Worm (Caenorhabditis elegans): ENCODE results near the gene dbn-1.

The dbn-1 gene

DNA sequence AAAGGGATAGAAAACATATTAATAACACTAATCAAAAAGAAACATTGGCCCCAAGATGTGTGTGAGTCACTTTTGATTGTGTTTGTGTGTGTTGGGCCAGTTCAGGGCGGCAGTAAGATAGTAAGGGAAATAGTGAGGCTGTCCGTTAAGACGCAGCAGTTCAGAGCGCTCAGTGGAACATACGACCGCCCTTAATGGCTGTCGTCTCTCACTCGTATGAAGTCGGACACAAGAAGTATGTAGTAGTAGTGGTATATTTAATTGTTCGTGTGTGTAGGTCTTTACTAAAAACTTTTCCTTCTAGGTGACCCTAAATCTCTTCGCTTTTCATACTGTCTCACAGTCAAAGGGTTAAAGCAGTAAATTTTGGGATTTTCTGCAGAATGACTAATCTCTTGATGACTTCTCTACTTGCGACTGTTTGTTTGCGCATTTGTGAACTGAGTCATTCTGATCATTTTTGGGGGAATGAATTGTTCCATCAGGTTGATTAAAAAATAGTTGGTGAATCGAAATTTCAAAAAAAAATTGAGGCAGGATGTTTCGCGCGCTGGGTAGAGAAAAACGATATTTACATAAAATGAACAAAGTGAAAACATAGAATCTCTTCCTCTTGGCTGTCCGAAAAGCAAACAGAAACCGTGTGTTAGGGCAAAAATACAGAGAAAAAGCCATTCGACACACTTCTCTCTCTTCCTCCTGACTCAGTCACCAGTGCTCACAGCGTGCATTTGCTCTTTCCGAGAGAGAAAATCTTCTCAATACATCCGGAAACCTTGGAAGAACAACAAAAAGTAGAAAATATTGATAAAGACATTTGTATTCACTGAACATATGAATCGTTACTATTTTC lies 1.6 kb upstream of the dbn-1 start (continued):
- TF ChIP-seq ZK546.5 (tag; optimal IDR thresholded peaks at IDR 0.05), result no peak
- peak; percentile 32 for TF ChIP-seq lin-38 (GFP tag; IDR thresholded peaks at IDR 0.05)
- no peak for TF ChIP-seq T20F7.1 (GFP tag; optimal IDR thresholded peaks at IDR 0.05)
- no peak for TF ChIP-seq nhr-11 (tag; optimal IDR thresholded peaks at IDR 0.05)
- TF ChIP-seq dmd-9 (GFP tag; IDR thresholded peaks at IDR 0.05), result no peak
- no peak for TF ChIP-seq zip-2 (tag; optimal IDR thresholded peaks at IDR 0.05)
- TF ChIP-seq F44E2.7 (GFP tag; IDR thresholded peaks at IDR 0.05), result no peak
- no peak for TF ChIP-seq unc-130 (GFP tag; optimal IDR thresholded peaks at IDR 0.05)
- no peak for TF ChIP-seq lin-29 (GFP tag; IDR thresholded peaks at IDR 0.05)
- TF ChIP-seq zfp-3 (GFP tag; conservative IDR thresholded peaks at IDR 0.05), result 0 out of 2 replicates have a peak, but pooled peaks have one; percentile 43
- no peak for TF ChIP-seq lim-7 (GFP tag; IDR thresholded peaks at IDR 0.05)
- peak; percentile 56 for TF ChIP-seq hlh-11 (tag; optimal IDR thresholded peaks at IDR 0.05)
- TF ChIP-seq nhr-77 (tag; optimal IDR thresholded peaks at IDR 0.05), result no peak
- TF ChIP-seq ceh-82 (tag; optimal IDR thresholded peaks at IDR 0.05), result no peak
- TF ChIP-seq dmd-8 (GFP tag; IDR thresholded peaks at IDR 0.05), result no peak
- TF ChIP-seq spr-1 (tag; optimal IDR thresholded peaks at IDR 0.05), result no peak
- TF ChIP-seq ceh-44 (GFP tag; IDR thresholded peaks at IDR 0.05), result no peak
- TF ChIP-seq unc-62 (GFP tag; optimal IDR thresholded peaks at IDR 0.05 in 1 of 2), result peak in 1 of 2 experiments; percentile 96
- no peak for TF ChIP-seq unc-62 (tag; optimal IDR thresholded peaks at IDR 0.05)
- peak; percentile 8 for TF ChIP-seq F10B5.3 (tag; optimal IDR thresholded peaks at IDR 0.05)
- TF ChIP-seq mes-2 (tag; optimal IDR thresholded peaks at IDR 0.05; ENCODE audit: poor library complexity, severe bottlenecking), result peak; percentile 63
- no peak for TF ChIP-seq ztf-7 (tag; optimal IDR thresholded peaks at IDR 0.05)
- TF ChIP-seq dve-1 (tag; optimal IDR thresholded peaks at IDR 0.05; ENCODE audit: insufficient read depth), result peak; percentile 54
- no peak for TF ChIP-seq unc-39 (tag; optimal IDR thresholded peaks at IDR 0.05)
- TF ChIP-seq egl-43 (GFP tag; IDR thresholded peaks at IDR 0.05), result no peak
- 0 out of 2 replicates have a peak, but pooled peaks have one; percentile 31 for TF ChIP-seq saeg-2 (GFP tag; IDR thresholded peaks at IDR 0.05)
- no peak for TF ChIP-seq nhr-76 (tag; optimal IDR thresholded peaks at IDR 0.05)
- TF ChIP-seq ces-1 (GFP tag; optimal IDR thresholded peaks at IDR 0.05), result no peak
- TF ChIP-seq T26A8.4 (GFP tag; IDR thresholded peaks at IDR 0.05), result peak; percentile 58
- no peak for TF ChIP-seq cey-2 (tag; optimal IDR thresholded peaks at IDR 0.05; ENCODE audit: borderline replicate concordance, insufficient read depth)
- no peak for TF ChIP-seq Y75B8A.6 (GFP tag; IDR thresholded peaks at IDR 0.05)
- no peak for TF ChIP-seq F49E8.2 (tag; optimal IDR thresholded peaks at IDR 0.05; ENCODE audit: borderline replicate concordance)
- no peak for TF ChIP-seq gei-8 (GFP tag; optimal IDR thresholded peaks at IDR 0.05)
- TF ChIP-seq hmg-1.1 (GFP tag; IDR thresholded peaks at IDR 0.05), result peak; percentile 34; the same call in 1 of the 2 replicates
- TF ChIP-seq skn-1 (tag; optimal IDR thresholded peaks at IDR 0.05), result no peak
- no peak for TF ChIP-seq pha-4 (GFP tag; IDR thresholded peaks at IDR 0.05)
- no peak for TF ChIP-seq pha-4 (tag; optimal IDR thresholded peaks at IDR 0.05)
- TF ChIP-seq ZK337.2 (GFP tag; IDR thresholded peaks at IDR 0.05), result no peak
- TF ChIP-seq F26F4.8 (GFP tag; conservative IDR thresholded peaks at IDR 0.05), result no peak
- TF ChIP-seq daf-8 (GFP tag; IDR thresholded peaks at IDR 0.05), result no peak
- TF ChIP-seq mep-1 (tag; optimal IDR thresholded peaks at IDR 0.05), result peak; percentile 45
- peak; percentile 59 for TF ChIP-seq nhr-10 (tag; optimal IDR thresholded peaks at IDR 0.05)
- no peak for TF ChIP-seq duxl-1 (tag; optimal IDR thresholded peaks at IDR 0.05; ENCODE audit: poor library complexity)
- no peak for TF ChIP-seq dpl-1 (GFP tag; optimal IDR thresholded peaks at IDR 0.05)
- TF ChIP-seq nhr-25 (tag; optimal IDR thresholded peaks at IDR 0.05; ENCODE audit: borderline replicate concordance, insufficient read depth), result no peak
